Worm (Caenorhabditis elegans): ENCODE measurements around the gene C47G2.4.

The C47G2.4 gene

DNA sequence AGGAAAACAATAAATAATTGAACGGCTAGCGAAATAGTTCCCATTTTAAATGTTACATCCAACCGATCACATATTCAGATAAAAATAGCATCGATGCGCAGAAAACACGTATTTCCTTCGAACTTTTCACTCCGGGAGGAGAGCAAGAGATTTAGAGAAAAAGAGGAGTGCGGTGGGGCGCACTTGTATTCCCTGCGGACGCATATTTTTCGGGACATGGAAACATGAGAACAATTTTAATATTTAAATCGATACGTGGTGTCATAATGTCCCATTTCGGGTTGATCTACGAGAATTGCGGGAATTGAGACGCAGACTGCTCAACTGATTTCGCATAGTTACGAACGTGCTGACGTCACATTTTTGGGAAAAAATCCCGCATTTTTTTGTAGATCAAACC is at the start of gene C47G2.4:
C47G2.4 (minus strand) TSS at position 174 of the 400 bp plus-strand sequence.
- TF ChIP-seq hmbx-1 (tag; optimal IDR thresholded peaks at IDR 0.05) (no peak), F13C5.2 (tag; optimal IDR thresholded peaks at IDR 0.05) (peak; percentile 4)

DNA sequence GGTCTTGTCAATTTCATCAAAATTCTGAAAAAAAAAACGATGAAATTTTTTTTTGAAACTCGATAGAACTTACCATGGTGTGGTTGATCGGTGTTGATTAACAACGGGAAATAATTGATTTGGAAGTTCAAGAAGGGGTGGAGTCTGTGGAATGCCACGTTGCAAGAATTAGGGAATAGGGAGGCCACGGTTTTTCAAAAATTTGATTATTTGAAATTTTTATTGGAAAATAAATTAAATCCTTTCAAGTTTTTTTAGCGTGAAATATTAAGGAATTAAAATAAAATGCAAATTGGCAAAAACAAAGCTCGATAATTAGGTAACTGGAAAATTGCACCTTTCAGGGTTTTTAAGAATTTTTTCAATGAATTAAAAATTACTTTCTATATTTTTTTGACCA is 46.1 kb upstream of the C47G2.4 start, which contains the start of gene rmd-3:
rmd-3 (minus strand) TSS at position 101 of the 400 bp plus-strand sequence.
- TF ChIP-seq pes-1 (GFP tag; IDR thresholded peaks at IDR 0.05), result no peak
- TF ChIP-seq tbx-11 (GFP tag; IDR thresholded peaks at IDR 0.05), result no peak
- no peak for TF ChIP-seq ceh-13 (GFP tag; optimal IDR thresholded peaks at IDR 0.05)
- no peak for TF ChIP-seq F13C5.2 (tag; optimal IDR thresholded peaks at IDR 0.05)
- no peak for TF ChIP-seq aly-1 (tag; optimal IDR thresholded peaks at IDR 0.05)
- TF ChIP-seq ama-1 (optimal IDR thresholded peaks at IDR 0.05), result no peak
- no peak for TF ChIP-seq tra-4 (tag; optimal IDR thresholded peaks at IDR 0.05)
- TF ChIP-seq scrt-1 (GFP tag; IDR thresholded peaks at IDR 0.05), result no peak
- no peak for TF ChIP-seq tbx-37 (GFP tag; conservative IDR thresholded peaks at IDR 0.05)
- no peak for TF ChIP-seq hmbx-1 (tag; optimal IDR thresholded peaks at IDR 0.05)
- TF ChIP-seq sea-1 (GFP tag; conservative IDR thresholded peaks at IDR 0.05), result no peak
- no peak for TF ChIP-seq hnd-1 (tag; optimal IDR thresholded peaks at IDR 0.05)
- TF ChIP-seq ets-7 (tag; optimal IDR thresholded peaks at IDR 0.05), result no peak
- no peak for TF ChIP-seq B0310.2 (tag; optimal IDR thresholded peaks at IDR 0.05)
- TF ChIP-seq flt-1 (GFP tag; IDR thresholded peaks at IDR 0.05), result no peak
- no peak for TF ChIP-seq hmg-4 (GFP tag; optimal IDR thresholded peaks at IDR 0.05)
- no peak for TF ChIP-seq ceh-36 (tag; optimal IDR thresholded peaks at IDR 0.05)

DNA sequence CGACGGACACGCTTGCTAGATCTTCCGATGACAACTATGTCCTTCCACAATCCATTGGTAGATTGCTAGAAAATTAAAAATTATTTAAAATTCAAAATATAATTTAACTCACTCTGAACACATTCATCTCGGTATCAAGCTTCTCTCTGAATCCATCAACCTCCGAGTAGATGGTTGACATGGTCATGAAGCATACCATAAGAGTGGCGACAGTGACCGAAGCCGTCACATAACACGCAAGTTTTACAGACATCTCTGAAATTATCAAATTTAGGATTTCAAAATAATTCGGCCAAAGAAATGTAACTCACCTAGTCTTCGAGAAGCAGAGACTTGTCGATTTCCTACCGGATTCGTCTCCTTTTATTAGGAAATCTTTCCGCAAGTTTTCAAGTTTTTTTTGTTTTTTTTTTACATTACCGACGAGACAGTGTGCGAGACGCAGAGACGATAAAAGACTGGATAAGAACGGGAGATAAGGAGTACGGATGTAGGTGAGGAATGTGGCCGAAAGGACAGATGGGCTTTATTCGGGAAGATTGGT is 44.2 kb upstream of the C47G2.4 start, which contains the start of gene sqt-1:
sqt-1 (minus strand) TSS at position 341 of the 544 bp plus-strand sequence.
- TF ChIP-seq tra-4 (tag; optimal IDR thresholded peaks at IDR 0.05), result no peak
- no peak for TF ChIP-seq ets-7 (tag; optimal IDR thresholded peaks at IDR 0.05)
- TF ChIP-seq ceh-36 (tag; optimal IDR thresholded peaks at IDR 0.05), result no peak
- TF ChIP-seq tbx-37 (GFP tag; conservative IDR thresholded peaks at IDR 0.05), result no peak
- no peak for TF ChIP-seq B0310.2 (tag; optimal IDR thresholded peaks at IDR 0.05)
- no peak for TF ChIP-seq hmg-4 (GFP tag; optimal IDR thresholded peaks at IDR 0.05)
- no peak for TF ChIP-seq flt-1 (GFP tag; IDR thresholded peaks at IDR 0.05)
- no peak for TF ChIP-seq pes-1 (GFP tag; IDR thresholded peaks at IDR 0.05)
- no peak for TF ChIP-seq ama-1 (optimal IDR thresholded peaks at IDR 0.05)
- no peak for TF ChIP-seq F13C5.2 (tag; optimal IDR thresholded peaks at IDR 0.05)
- TF ChIP-seq ceh-13 (GFP tag; optimal IDR thresholded peaks at IDR 0.05), result no peak
- TF ChIP-seq hmbx-1 (tag; optimal IDR thresholded peaks at IDR 0.05), result no peak
- no peak for TF ChIP-seq scrt-1 (GFP tag; IDR thresholded peaks at IDR 0.05)
- no peak for TF ChIP-seq sea-1 (GFP tag; conservative IDR thresholded peaks at IDR 0.05)
- TF ChIP-seq tbx-11 (GFP tag; IDR thresholded peaks at IDR 0.05), result no peak
- TF ChIP-seq aly-1 (tag; optimal IDR thresholded peaks at IDR 0.05), result no peak
- TF ChIP-seq hnd-1 (tag; optimal IDR thresholded peaks at IDR 0.05), result no peak

DNA sequence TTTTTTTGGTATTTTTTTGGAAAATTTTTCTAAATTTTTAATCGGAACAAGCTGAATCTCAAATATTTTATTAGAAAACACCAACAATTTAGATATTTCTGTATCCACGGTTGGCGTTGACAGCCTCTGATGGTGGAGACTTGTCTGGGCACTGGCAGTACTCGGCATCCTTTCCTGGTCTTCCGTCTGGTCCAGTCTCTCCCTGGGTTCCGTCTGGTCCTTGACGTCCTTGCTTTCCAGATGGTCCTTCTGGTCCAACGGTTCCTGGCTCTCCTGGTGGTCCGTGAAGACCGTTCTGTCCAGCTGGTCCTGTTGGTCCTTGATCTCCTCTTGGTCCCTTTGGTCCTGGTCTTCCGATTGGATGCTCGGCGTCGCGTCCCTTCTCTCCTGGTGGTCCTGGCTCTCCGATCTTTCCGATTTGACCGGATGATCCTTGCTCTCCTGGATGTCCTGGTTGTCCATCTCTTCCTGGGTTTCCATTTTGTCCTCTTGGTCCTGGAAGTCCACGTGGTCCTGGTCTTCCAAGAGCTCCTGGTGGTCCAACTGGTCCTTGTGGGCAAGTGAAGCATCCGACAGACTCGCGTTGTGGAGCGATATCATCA is 43.3 kb upstream of the C47G2.4 start:
- TF ChIP-seq hmbx-1 (tag; optimal IDR thresholded peaks at IDR 0.05), result no peak

DNA sequence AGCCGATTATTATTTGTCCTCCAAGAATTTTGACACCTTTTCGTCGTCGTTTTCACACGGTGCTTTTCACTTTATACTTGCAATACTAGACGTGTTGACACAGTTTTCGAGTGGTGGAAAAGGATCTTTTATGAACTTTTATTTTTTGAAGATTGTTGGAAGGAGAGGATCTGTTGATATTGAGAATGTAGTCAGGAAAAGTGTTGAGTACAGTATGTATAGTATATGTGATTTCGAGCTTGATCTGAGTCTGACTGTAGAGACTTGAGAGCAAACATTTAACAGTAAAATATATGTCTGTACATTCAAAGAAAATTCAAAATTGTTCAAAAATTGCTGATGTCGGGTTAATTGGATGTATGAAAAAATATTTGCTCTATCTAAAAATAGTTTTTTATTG is 42.8 kb upstream of the C47G2.4 start:
- no peak for TF ChIP-seq B0310.2 (tag; optimal IDR thresholded peaks at IDR 0.05)
- no peak for TF ChIP-seq hmg-4 (GFP tag; optimal IDR thresholded peaks at IDR 0.05)
- no peak for TF ChIP-seq pes-1 (GFP tag; IDR thresholded peaks at IDR 0.05)
- no peak for TF ChIP-seq tbx-11 (GFP tag; IDR thresholded peaks at IDR 0.05)
- TF ChIP-seq F13C5.2 (tag; optimal IDR thresholded peaks at IDR 0.05), result no peak
- no peak for TF ChIP-seq tbx-37 (GFP tag; conservative IDR thresholded peaks at IDR 0.05)
- TF ChIP-seq hmbx-1 (tag; optimal IDR thresholded peaks at IDR 0.05), result no peak
- no peak for TF ChIP-seq tra-4 (tag; optimal IDR thresholded peaks at IDR 0.05)
- TF ChIP-seq ceh-13 (GFP tag; optimal IDR thresholded peaks at IDR 0.05), result no peak
- TF ChIP-seq ama-1 (optimal IDR thresholded peaks at IDR 0.05), result no peak
- TF ChIP-seq hnd-1 (tag; optimal IDR thresholded peaks at IDR 0.05), result no peak

DNA sequence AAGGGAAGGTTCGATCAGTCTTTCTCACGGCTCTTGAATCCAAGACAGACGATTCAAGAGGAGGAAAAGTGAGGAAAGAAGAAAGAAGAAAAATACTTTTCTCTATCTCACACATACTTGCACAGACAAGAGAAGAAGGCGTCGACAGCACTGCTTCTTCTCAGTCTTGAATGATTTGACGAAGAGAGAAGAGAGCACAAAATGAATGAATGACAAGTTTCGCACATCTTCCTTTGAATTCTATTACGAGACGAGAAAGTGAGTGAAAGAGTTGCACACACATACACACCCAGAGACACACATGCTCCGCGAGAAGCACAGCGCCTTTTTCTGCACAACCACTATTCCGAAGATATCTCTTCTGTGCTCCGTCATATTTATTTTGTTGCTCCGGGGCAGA is 42.3 kb upstream of the C47G2.4 start:
- TF ChIP-seq ceh-36 (tag; optimal IDR thresholded peaks at IDR 0.05) (no peak), hnd-1 (tag; optimal IDR thresholded peaks at IDR 0.05) (no peak), hmg-4 (GFP tag; optimal IDR thresholded peaks at IDR 0.05) (no peak)

DNA sequence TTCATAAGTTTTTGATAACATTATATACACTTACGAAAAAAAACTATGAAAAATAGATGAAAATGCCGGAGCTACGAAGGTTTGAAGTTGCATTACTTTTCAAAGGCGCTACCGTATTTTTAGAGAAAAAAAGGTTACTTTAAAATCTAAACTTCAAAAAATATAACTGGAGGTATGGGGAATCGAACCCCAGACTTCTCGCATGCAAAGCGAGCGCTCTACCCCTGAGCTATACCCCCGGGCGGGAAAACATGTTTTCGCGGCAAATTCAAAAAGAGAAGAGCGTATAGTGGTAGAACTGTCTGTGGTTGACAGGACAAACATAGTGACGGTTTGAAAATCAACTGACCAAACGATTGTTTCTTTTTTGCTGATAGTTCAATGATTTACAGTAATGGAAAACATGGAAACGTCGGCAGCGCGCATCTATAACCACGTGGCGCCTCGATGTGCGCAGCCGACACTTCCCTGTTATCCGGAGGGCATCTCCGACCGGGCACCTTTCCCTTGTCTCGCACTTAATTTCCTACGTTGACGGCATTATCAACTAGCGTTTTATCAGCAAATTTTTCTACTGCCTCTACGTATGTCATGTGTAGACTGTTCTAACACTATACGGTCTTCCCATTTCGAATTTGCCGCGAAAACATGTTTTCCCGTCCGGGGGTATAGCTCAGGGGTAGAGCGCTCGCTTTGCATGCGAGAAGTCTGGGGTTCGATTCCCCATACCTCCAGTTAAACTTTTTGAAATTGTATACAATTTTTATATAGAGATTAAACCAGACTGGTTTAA is 40.6 kb upstream of the C47G2.4 start:
- TF ChIP-seq flt-1 (GFP tag; IDR thresholded peaks at IDR 0.05), result no peak
- TF ChIP-seq ceh-36 (tag; optimal IDR thresholded peaks at IDR 0.05), result no peak
- no peak for TF ChIP-seq hmbx-1 (tag; optimal IDR thresholded peaks at IDR 0.05)
- TF ChIP-seq ama-1 (optimal IDR thresholded peaks at IDR 0.05), result no peak
- no peak for TF ChIP-seq aly-1 (tag; optimal IDR thresholded peaks at IDR 0.05)
- no peak for TF ChIP-seq tbx-11 (GFP tag; IDR thresholded peaks at IDR 0.05)
- no peak for TF ChIP-seq F13C5.2 (tag; optimal IDR thresholded peaks at IDR 0.05)
- no peak for TF ChIP-seq hmg-4 (GFP tag; optimal IDR thresholded peaks at IDR 0.05)
- TF ChIP-seq ets-7 (tag; optimal IDR thresholded peaks at IDR 0.05), result no peak
- TF ChIP-seq pes-1 (GFP tag; IDR thresholded peaks at IDR 0.05), result no peak
- TF ChIP-seq B0310.2 (tag; optimal IDR thresholded peaks at IDR 0.05), result no peak
- no peak for TF ChIP-seq hnd-1 (tag; optimal IDR thresholded peaks at IDR 0.05)
- no peak for TF ChIP-seq ceh-13 (GFP tag; optimal IDR thresholded peaks at IDR 0.05)
- TF ChIP-seq tbx-37 (GFP tag; conservative IDR thresholded peaks at IDR 0.05), result no peak
- TF ChIP-seq scrt-1 (GFP tag; IDR thresholded peaks at IDR 0.05), result no peak

Measured in whole organism, early embryonic.